Fruit fly (Drosophila melanogaster) whole organism, embryonic: ENCODE data around the gene IRSp53.
A peak's percentile ranks its signal among the peaks of the same experiment; 100 is the strongest.

Experiments used
- Aef1 ChIP-seq: fragments of 200-800 bp; sonication (Bioruptor generic); IDR thresholded peaks from 3 replicates; pipeline ENCODE4 v1.3.6; 2022; ENCODE audit warnings: missing biosample characterization, missing genetic modification characterization
- Atf-2 ChIP-seq: fragments of 200-800 bp; sonication (Bioruptor generic); optimal IDR thresholded peaks from 2 replicates; lab custom pipeline; 2016; ENCODE audit warnings: missing biosample characterization, missing genetic modification characterization
- CG10654 ChIP-seq: fragments of 200-800 bp; sonication (Bioruptor generic); optimal IDR thresholded peaks from 2 replicates; lab custom pipeline; 2016; ENCODE audit warnings: missing biosample characterization, missing genetic modification characterization
- CG10959 ChIP-seq: fragments of 200-800 bp; sonication (Bioruptor generic); IDR thresholded peaks from 2 replicates; pipeline ENCODE4 v1.3.6; 2022; ENCODE audit warnings: missing biosample characterization, missing genetic modification characterization
- CG12155 ChIP-seq: fragments of 200-800 bp; sonication (Bioruptor generic); optimal IDR thresholded peaks from 3 replicates; lab custom pipeline; 2016; ENCODE audit warnings: missing biosample characterization, missing genetic modification characterization
- CG12769 ChIP-seq: fragments of 200-800 bp; sonication (Bioruptor generic); optimal IDR thresholded peaks from 2 replicates; lab custom pipeline; 2019; ENCODE audit warnings: missing biosample characterization, mild to moderate bottlenecking, missing genetic modification characterization, moderate library complexity
- CG13624 ChIP-seq: fragments of 200-800 bp; sonication (Bioruptor generic); optimal IDR thresholded peaks from 2 replicates; lab custom pipeline; 2016; ENCODE audit warnings: missing biosample characterization, missing genetic modification characterization
- CG14710 ChIP-seq: fragments of 200-800 bp; sonication (Bioruptor generic); optimal IDR thresholded peaks from 3 replicates; lab custom pipeline; 2019; ENCODE audit warnings: missing biosample characterization, mild to moderate bottlenecking, missing genetic modification characterization, moderate library complexity
- CG15269 ChIP-seq: fragments of 200-800 bp; sonication (Bioruptor generic); optimal IDR thresholded peaks from 2 replicates; lab custom pipeline; 2018; ENCODE audit warnings: missing biosample characterization, mild to moderate bottlenecking, missing genetic modification characterization, moderate library complexity
- CG1529 ChIP-seq: fragments of 200-800 bp; sonication (Bioruptor generic); optimal IDR thresholded peaks from 3 replicates; lab custom pipeline; 2018; ENCODE audit warnings: missing biosample characterization, missing genetic modification characterization
- CG15601 ChIP-seq: fragments of 200-800 bp; sonication (Bioruptor generic); optimal IDR thresholded peaks from 3 replicates; lab custom pipeline; 2019; ENCODE audit warnings: missing biosample characterization, mild to moderate bottlenecking, missing genetic modification characterization, moderate library complexity
- CG1832 ChIP-seq: fragments of 200-800 bp; sonication (Bioruptor generic); optimal IDR thresholded peaks from 2 replicates; lab custom pipeline; 2017; ENCODE audit warnings: missing biosample characterization, mild to moderate bottlenecking, missing genetic modification characterization, inconsistent platforms
- CG18619 ChIP-seq: fragments of 200-800 bp; sonication (Bioruptor generic); optimal IDR thresholded peaks from 3 replicates; lab custom pipeline; 2017; ENCODE audit warnings: missing biosample characterization, mild to moderate bottlenecking, missing genetic modification characterization
- CG31365 ChIP-seq: fragments of 200-800 bp; sonication (Bioruptor generic); optimal IDR thresholded peaks from 2 replicates; lab custom pipeline; 2018; ENCODE audit warnings: missing biosample characterization, mild to moderate bottlenecking, missing genetic modification characterization
- CG31441 ChIP-seq: fragments of 200-800 bp; sonication (Bioruptor generic); IDR thresholded peaks from 2 replicates; pipeline ENCODE4 v1.3.6; 2022; ENCODE audit warnings: missing biosample characterization, missing genetic modification characterization
- CG3281 ChIP-seq: fragments of 200-800 bp; sonication (Bioruptor generic); optimal IDR thresholded peaks from 3 replicates; lab custom pipeline; 2017; ENCODE audit warnings: missing biosample characterization, mild to moderate bottlenecking, missing genetic modification characterization
- CG3847 ChIP-seq: fragments of 200-800 bp; sonication (Bioruptor generic); IDR thresholded peaks from 2 replicates; pipeline ENCODE4 v1.3.6; 2022; ENCODE audit warnings: missing biosample characterization, missing genetic modification characterization
- CG5180 ChIP-seq: fragments of 200-800 bp; sonication (Bioruptor generic); optimal IDR thresholded peaks from 3 replicates; lab custom pipeline; 2017; ENCODE audit warnings: missing biosample characterization, missing genetic modification characterization, mild to moderate bottlenecking, moderate library complexity, missing genetic modification reagents
- CG5245 ChIP-seq: fragments of 200-800 bp; sonication (Bioruptor generic); optimal IDR thresholded peaks from 3 replicates; lab custom pipeline; 2016; ENCODE audit warnings: missing biosample characterization, missing genetic modification characterization
- CG6813 ChIP-seq: fragments of 200-800 bp; sonication (Bioruptor generic); optimal IDR thresholded peaks from 2 replicates; lab custom pipeline; 2017; ENCODE audit warnings: missing biosample characterization, missing genetic modification characterization, mild to moderate bottlenecking, moderate library complexity, missing genetic modification reagents
- CG7357 ChIP-seq: fragments of 200-800 bp; sonication (Bioruptor generic); IDR thresholded peaks from 3 replicates; pipeline ENCODE4 v1.3.6; 2022; ENCODE audit warnings: missing biosample characterization, missing genetic modification characterization
- CG7745 ChIP-seq: fragments of 200-800 bp; sonication (Bioruptor generic); optimal IDR thresholded peaks from 2 replicates; lab custom pipeline; 2018; ENCODE audit warnings: missing biosample characterization, mild to moderate bottlenecking, missing genetic modification characterization, moderate library complexity
- CG8359 ChIP-seq: fragments of 200-800 bp; sonication (Bioruptor generic); optimal IDR thresholded peaks from 2 replicates; lab custom pipeline; 2017; ENCODE audit warnings: missing biosample characterization, mild to moderate bottlenecking, missing genetic modification characterization, borderline replicate concordance
- CkIIα-i1 ChIP-seq: fragments of 200-800 bp; sonication (Bioruptor generic); IDR thresholded peaks from 2 replicates; pipeline ENCODE4 v1.3.6; 2022; ENCODE audit warnings: missing biosample characterization, missing genetic modification characterization
- GATAe ChIP-seq: fragments of 200-800 bp; sonication (Bioruptor generic); conservative IDR thresholded peaks from 2 replicates; pipeline ENCODE4 v1.3.6; 2022; ENCODE audit warnings: missing biosample characterization, missing genetic modification characterization
- Hey ChIP-seq: fragments of 200-800 bp; sonication (Bioruptor generic); optimal IDR thresholded peaks from 3 replicates; lab custom pipeline; 2018; ENCODE audit warnings: missing biosample characterization, mild to moderate bottlenecking, missing genetic modification characterization
- Meics ChIP-seq: fragments of 200-800 bp; sonication (Bioruptor generic); optimal IDR thresholded peaks from 2 replicates; lab custom pipeline; 2017; ENCODE audit warnings: missing biosample characterization, mild to moderate bottlenecking, missing genetic modification characterization
- NfI ChIP-seq: fragments of 200-800 bp; sonication (Bioruptor generic); optimal IDR thresholded peaks from 3 replicates; lab custom pipeline; 2018; ENCODE audit warnings: missing biosample characterization, mild to moderate bottlenecking, missing genetic modification characterization, moderate library complexity
- Sin3A ChIP-seq: fragments of >200 bp; optimal IDR thresholded peaks from 2 replicates; lab custom pipeline; 2018
- Sry-δ ChIP-seq: fragments of 200-800 bp; sonication (Bioruptor generic); optimal IDR thresholded peaks from 2 replicates; lab custom pipeline; 2016; ENCODE audit warnings: missing biosample characterization, missing genetic modification characterization
- Tbp ChIP-seq: fragments of >200 bp; optimal IDR thresholded peaks from 2 replicates; lab custom pipeline; 2018; ENCODE audit warnings: missing biosample characterization, missing genetic modification characterization
- Trl ChIP-seq, 3 experiments: fragments of >200 bp in 2 of 3; fragments of 200-800 bp in 1 of 3; sonication (Bioruptor generic) in 1 of 3; optimal IDR thresholded peaks; 2 replicates in 1 of 3; 3 replicates in 2 of 3; lab custom pipeline; 2016 to 2017; ENCODE audit warnings: missing biosample characterization in 1 of 3, missing genetic modification characterization in 1 of 3
- btn ChIP-seq: fragments of 200-800 bp; sonication (Bioruptor generic); optimal IDR thresholded peaks from 2 replicates; lab custom pipeline; 2016; ENCODE audit warnings: missing biosample characterization, missing genetic modification characterization
- cato ChIP-seq: fragments of 200-800 bp; sonication (Bioruptor generic); optimal IDR thresholded peaks from 2 replicates; lab custom pipeline; 2016; ENCODE audit warnings: missing biosample characterization, missing genetic modification characterization, borderline replicate concordance
- ewg ChIP-seq: fragments of 200-800 bp; sonication (Bioruptor generic); optimal IDR thresholded peaks from 3 replicates; lab custom pipeline; 2017; ENCODE audit warnings: mild to moderate bottlenecking, missing biosample characterization, missing genetic modification reagents, missing genetic modification characterization
- gce ChIP-seq: fragments of 200-800 bp; sonication (Bioruptor generic); IDR thresholded peaks from 3 replicates; pipeline ENCODE4 v1.3.6; 2022; ENCODE audit warnings: missing biosample characterization, missing genetic modification characterization
- ham ChIP-seq: fragments of 200-800 bp; sonication (Bioruptor generic); IDR thresholded peaks from 2 replicates; pipeline ENCODE4 v1.3.6; 2022; ENCODE audit warnings: missing biosample characterization, missing genetic modification characterization
- hkb ChIP-seq, 2 experiments: fragments of 200-800 bp in 1 of 2; fragments of >200 bp in 1 of 2; sonication (Bioruptor generic) in 1 of 2; IDR thresholded peaks in 1 of 2; optimal IDR thresholded peaks in 1 of 2; 2 replicates each; pipeline versions ENCODE4 v1.3.6 to Lab custom; 2017 to 2022; ENCODE audit warnings: missing biosample characterization in 1 of 2, missing genetic modification characterization in 1 of 2
- lbe ChIP-seq: fragments of 200-800 bp; sonication (Bioruptor generic); optimal IDR thresholded peaks from 2 replicates; lab custom pipeline; 2016; ENCODE audit warnings: missing biosample characterization, mild to moderate bottlenecking, missing genetic modification characterization
- lilli ChIP-seq: fragments of 200-800 bp; sonication (Bioruptor generic); optimal IDR thresholded peaks from 3 replicates; lab custom pipeline; 2016; ENCODE audit warnings: missing biosample characterization, missing genetic modification characterization
- lola ChIP-seq, 3 experiments: fragments of >200 bp in 2 of 3; fragments of 200-800 bp in 1 of 3; sonication (Bioruptor generic) in 1 of 3; optimal IDR thresholded peaks; 2 replicates each; lab custom pipeline; 2017 to 2019; ENCODE audit warnings: missing biosample characterization in 3 of 3, missing genetic modification characterization in 3 of 3, mild to moderate bottlenecking in 1 of 3, moderate library complexity in 1 of 3
- nmo ChIP-seq: fragments of 200-800 bp; sonication (Bioruptor generic); optimal IDR thresholded peaks from 2 replicates; lab custom pipeline; 2018; ENCODE audit warnings: missing biosample characterization, mild to moderate bottlenecking, missing genetic modification characterization, moderate library complexity
- pho ChIP-seq: fragments of 200-800 bp; sonication (Bioruptor generic); optimal IDR thresholded peaks from 2 replicates; lab custom pipeline; 2016; ENCODE audit warnings: missing biosample characterization, missing genetic modification characterization
- pum ChIP-seq: fragments of 200-800 bp; sonication (Bioruptor generic); optimal IDR thresholded peaks from 2 replicates; lab custom pipeline; 2016; ENCODE audit warnings: missing biosample characterization, missing genetic modification characterization
- stwl ChIP-seq: fragments of 200-800 bp; sonication (Bioruptor generic); optimal IDR thresholded peaks from 3 replicates; lab custom pipeline; 2018; ENCODE audit warnings: missing biosample characterization, mild to moderate bottlenecking, missing genetic modification characterization, moderate library complexity
- tna ChIP-seq: fragments of 200-800 bp; sonication (Bioruptor generic); IDR thresholded peaks from 2 replicates; pipeline ENCODE4 v1.3.6; 2022; ENCODE audit warnings: missing biosample characterization, missing genetic modification characterization; ENCODE audit not compliant: partially characterized antibody
- trem ChIP-seq: fragments of 200-800 bp; optimal IDR thresholded peaks from 3 replicates; lab custom pipeline; 2019; ENCODE audit warnings: missing biosample characterization, mild to moderate bottlenecking, missing genetic modification characterization, moderate library complexity

Gene IRSp53

dm6 chr3L:11169299-11170181, 33.7 kb downstream of the IRSp53 start, which contains the start of the genes wls and Adck5 (continued):
- TF ChIP-seq CG12155 (no peak), CG7745 (tag; lab: Kevin White, UChicago) (no peak), pum (GFP tag; lab: Kevin White, UChicago) (no peak), lilli (peak; percentile 26), CG8359 (GFP tag; lab: Kevin White, UChicago) (no peak), cato (GFP tag; lab: Kevin White, UChicago) (no peak), CG15269 (no peak), CG12769 (tag; lab: Kevin White, UChicago) (no peak), GATAe (no peak), CG10959 (GFP tag; lab: Robert Waterston, UW) (no peak), CkIIα-i1 (GFP tag; lab: Robert Waterston, UW) (no peak), Sry-δ (GFP tag; lab: Kevin White, UChicago) (peak; percentile 25), Trl (optimal IDR thresholded peaks at IDR 0.05; lab: Kevin White, UChicago) (no peak), Trl (GFP tag; optimal IDR thresholded peaks at IDR 0.05; lab: Kevin White, UChicago) (peak; percentile 23), CG15601 (no peak), lola (GFP tag; optimal IDR thresholded peaks at IDR 0.05; lab: Kevin White, UChicago) (no peak), hkb (optimal IDR thresholded peaks at IDR 0.05; lab: Kevin White, UChicago) (no peak), hkb (GFP tag; IDR thresholded peaks at IDR 0.05; lab: Robert Waterston, UW) (peak; percentile 69), CG1529 (GFP tag; lab: Kevin White, UChicago) (peak; percentile 21), nmo (GFP tag; lab: Kevin White, UChicago) (peak; percentile 45), lbe (GFP tag; lab: Kevin White, UChicago) (peak; percentile 36), tna (no peak), gce (peak; percentile 64; the same call in 1 of the 3 replicates), CG5180 (GFP tag; lab: Kevin White, UChicago) (peak; percentile 7), stwl (tag; lab: Kevin White, UChicago) (peak; percentile 79), CG3281 (no peak), CG10654 (GFP tag; lab: Kevin White, UChicago) (peak; percentile 21), CG31441 (GFP tag; lab: Robert Waterston, UW) (peak; percentile 44; the same call in 1 of the 2 replicates), Atf-2 (GFP tag; lab: Kevin White, UChicago) (no peak), CG31365 (tag; lab: Kevin White, UChicago) (no peak), Hey (peak; percentile 20), ewg (GFP tag; lab: Kevin White, UChicago) (peak; percentile 12), trem (peak; percentile 5), CG1832 (GFP tag; lab: Kevin White, UChicago) (no peak), CG13624 (peak; percentile 45), Sin3A (lab: Kevin White, UChicago) (peak; percentile 59), pho (GFP tag; lab: Kevin White, UChicago) (peak; percentile 43), CG14710 (tag; lab: Kevin White, UChicago) (peak; percentile 81), CG3847 (GFP tag; lab: Robert Waterston, UW) (no peak), Aef1 (GFP tag; lab: Robert Waterston, UW) (no peak), CG6813 (GFP tag; lab: Kevin White, UChicago) (peak; percentile 67), CG18619 (GFP tag; lab: Kevin White, UChicago) (peak; percentile 27), NfI (GFP tag; lab: Kevin White, UChicago) (peak; percentile 71), CG5245 (GFP tag; lab: Kevin White, UChicago) (no peak), CG7357 (no peak), Tbp (no peak), btn (GFP tag; lab: Kevin White, UChicago) (peak; percentile 20), Meics (GFP tag; lab: Kevin White, UChicago) (peak; percentile 76), ham (no peak)
